Fruit fly (Drosophila melanogaster) whole organism, embryonic: ENCODE results near the gene mop.
A peak's percentile ranks its signal among the peaks of the same experiment; 100 is the strongest.

Experiments
- ATbp ChIP-seq: fragments of 200-800 bp; sonication (Bioruptor generic); optimal IDR thresholded peaks from 2 replicates; lab custom pipeline; 2017; ENCODE audit warnings: missing biosample characterization, mild to moderate bottlenecking, missing genetic modification characterization, missing genetic modification reagents
- BtbVII ChIP-seq: fragments of 200-800 bp; sonication (Bioruptor generic); optimal IDR thresholded peaks from 3 replicates; lab custom pipeline; 2017; ENCODE audit warnings: missing biosample characterization, mild to moderate bottlenecking, missing genetic modification characterization
- Bteb2 ChIP-seq: fragments of 200-800 bp; sonication (Bioruptor generic); optimal IDR thresholded peaks from 2 replicates; lab custom pipeline; 2016; ENCODE audit warnings: missing biosample characterization, missing genetic modification characterization
- CG10267 ChIP-seq: fragments of 200-800 bp; sonication (Bioruptor generic); optimal IDR thresholded peaks from 2 replicates; lab custom pipeline; 2018; ENCODE audit warnings: missing biosample characterization, mild to moderate bottlenecking, missing genetic modification characterization, moderate library complexity
- CG10654 ChIP-seq: fragments of 200-800 bp; sonication (Bioruptor generic); optimal IDR thresholded peaks from 2 replicates; lab custom pipeline; 2016; ENCODE audit warnings: missing biosample characterization, missing genetic modification characterization
- CG10979 ChIP-seq: fragments of 200-800 bp; sonication (Bioruptor generic); optimal IDR thresholded peaks from 2 replicates; lab custom pipeline; 2018; ENCODE audit warnings: missing biosample characterization, mild to moderate bottlenecking, missing genetic modification characterization, moderate library complexity
- CG12236 ChIP-seq: fragments of 200-800 bp; sonication (Bioruptor generic); optimal IDR thresholded peaks from 2 replicates; lab custom pipeline; 2016; ENCODE audit warnings: missing biosample characterization, missing genetic modification characterization
- CG12659 ChIP-seq: fragments of 200-800 bp; sonication (Bioruptor generic); optimal IDR thresholded peaks from 3 replicates; lab custom pipeline; 2017; ENCODE audit warnings: mild to moderate bottlenecking, missing biosample characterization, missing genetic modification reagents, missing genetic modification characterization
- CG12744 ChIP-seq: fragments of 200-800 bp; sonication (Bioruptor generic); optimal IDR thresholded peaks from 2 replicates; lab custom pipeline; 2016; ENCODE audit warnings: missing biosample characterization, missing genetic modification characterization
- CG13775 ChIP-seq: fragments of 200-800 bp; sonication (Bioruptor generic); optimal IDR thresholded peaks from 3 replicates; lab custom pipeline; 2017; ENCODE audit warnings: missing biosample characterization, mild to moderate bottlenecking, missing genetic modification characterization
- CG15269 ChIP-seq: fragments of 200-800 bp; sonication (Bioruptor generic); optimal IDR thresholded peaks from 2 replicates; lab custom pipeline; 2018; ENCODE audit warnings: missing biosample characterization, mild to moderate bottlenecking, missing genetic modification characterization, moderate library complexity
- CG15514 ChIP-seq: fragments of 200-800 bp; sonication (Bioruptor generic); optimal IDR thresholded peaks from 3 replicates; lab custom pipeline; 2017; ENCODE audit warnings: missing biosample characterization, missing genetic modification characterization, mild to moderate bottlenecking, moderate library complexity, missing genetic modification reagents
- CG16779 ChIP-seq: fragments of 200-800 bp; sonication (Bioruptor generic); IDR thresholded peaks from 2 replicates; pipeline ENCODE4 v1.3.6; 2022; ENCODE audit warnings: missing biosample characterization, missing genetic modification characterization
- CG16813 ChIP-seq: fragments of 200-800 bp; sonication (Bioruptor generic); IDR thresholded peaks from 3 replicates; pipeline ENCODE4 v1.3.6; 2022; ENCODE audit warnings: missing biosample characterization, missing genetic modification characterization; ENCODE audit not compliant: partially characterized antibody
- CG17829 ChIP-seq: fragments of 200-800 bp; optimal IDR thresholded peaks from 2 replicates; lab custom pipeline; 2019; ENCODE audit warnings: missing biosample characterization, mild to moderate bottlenecking, missing genetic modification characterization, moderate library complexity
- CG2129 ChIP-seq: fragments of 200-800 bp; sonication (Bioruptor generic); IDR thresholded peaks from 2 replicates; pipeline ENCODE4 v1.3.6; 2022; ENCODE audit warnings: missing biosample characterization, missing genetic modification characterization; ENCODE audit not compliant: partially characterized antibody
- CG4820 ChIP-seq: fragments of 200-800 bp; sonication (Bioruptor generic); optimal IDR thresholded peaks from 3 replicates; lab custom pipeline; 2016; ENCODE audit warnings: missing biosample characterization, missing genetic modification characterization
- CG6254 ChIP-seq: fragments of 200-800 bp; sonication (Bioruptor generic); optimal IDR thresholded peaks from 3 replicates; lab custom pipeline; 2017; ENCODE audit warnings: mild to moderate bottlenecking, missing biosample characterization, missing genetic modification reagents, missing genetic modification characterization
- CG7357 ChIP-seq: fragments of 200-800 bp; sonication (Bioruptor generic); IDR thresholded peaks from 3 replicates; pipeline ENCODE4 v1.3.6; 2022; ENCODE audit warnings: missing biosample characterization, missing genetic modification characterization
- CG7556 ChIP-seq: fragments of 200-800 bp; sonication (Bioruptor generic); optimal IDR thresholded peaks from 2 replicates; lab custom pipeline; 2017; ENCODE audit warnings: missing biosample characterization, mild to moderate bottlenecking, missing genetic modification characterization
- CG8290 ChIP-seq, 3 experiments: fragments of 200-800 bp; sonication (Bioruptor generic); optimal IDR thresholded peaks; 2 replicates each; lab custom pipeline; 2016 to 2019; ENCODE audit warnings: missing biosample characterization in 3 of 3, missing genetic modification characterization in 3 of 3, mild to moderate bottlenecking in 2 of 3, moderate library complexity in 1 of 3
- CkIIα-i1 ChIP-seq: fragments of 200-800 bp; sonication (Bioruptor generic); IDR thresholded peaks from 2 replicates; pipeline ENCODE4 v1.3.6; 2022; ENCODE audit warnings: missing biosample characterization, missing genetic modification characterization
- Fer1 ChIP-seq: fragments of 200-800 bp; sonication (Bioruptor generic); optimal IDR thresholded peaks from 2 replicates; lab custom pipeline; 2017; ENCODE audit warnings: missing biosample characterization, mild to moderate bottlenecking, missing genetic modification characterization
- Gsc ChIP-seq: fragments of 200-800 bp; sonication (Bioruptor generic); IDR thresholded peaks from 2 replicates; pipeline ENCODE4 v1.3.6; 2022; ENCODE audit warnings: missing biosample characterization, missing genetic modification characterization
- HLHmδ ChIP-seq: fragments of 200-800 bp; sonication (Bioruptor generic); optimal IDR thresholded peaks from 2 replicates; lab custom pipeline; 2018; ENCODE audit warnings: missing biosample characterization, mild to moderate bottlenecking, missing genetic modification characterization, moderate library complexity
- Hmr ChIP-seq: fragments of 200-800 bp; sonication (Bioruptor generic); optimal IDR thresholded peaks from 3 replicates; lab custom pipeline; 2017; ENCODE audit warnings: mild to moderate bottlenecking, missing biosample characterization, missing genetic modification reagents, missing genetic modification characterization
- Hmx ChIP-seq: fragments of 200-800 bp; sonication (Bioruptor generic); optimal IDR thresholded peaks from 2 replicates; lab custom pipeline; 2016; ENCODE audit warnings: missing biosample characterization, missing genetic modification characterization
- Lim3 ChIP-seq: fragments of 200-800 bp; sonication (Bioruptor generic); IDR thresholded peaks from 2 replicates; pipeline ENCODE4 v1.3.6; 2022; ENCODE audit warnings: missing biosample characterization, missing genetic modification characterization
- Mad ChIP-seq: fragments of 200-800 bp; sonication (Bioruptor generic); optimal IDR thresholded peaks from 2 replicates; lab custom pipeline; 2016; ENCODE audit warnings: missing biosample characterization, missing genetic modification characterization
- NC2β ChIP-seq: fragments of 200-800 bp; sonication (Bioruptor generic); optimal IDR thresholded peaks from 2 replicates; lab custom pipeline; 2016; ENCODE audit warnings: missing biosample characterization, missing genetic modification characterization
- NK7.1 ChIP-seq: fragments of 200-800 bp; sonication (Bioruptor generic); optimal IDR thresholded peaks from 3 replicates; lab custom pipeline; 2016; ENCODE audit warnings: missing biosample characterization, missing genetic modification characterization
- Rfx ChIP-seq: fragments of 200-800 bp; sonication (Bioruptor generic); IDR thresholded peaks from 2 replicates; pipeline ENCODE4 v1.3.6; 2022; ENCODE audit warnings: missing biosample characterization, missing genetic modification characterization
- Sry-β ChIP-seq: fragments of 200-800 bp; sonication (Bioruptor generic); optimal IDR thresholded peaks from 2 replicates; lab custom pipeline; 2018; ENCODE audit warnings: missing biosample characterization, mild to moderate bottlenecking, missing genetic modification characterization, moderate library complexity
- Usf ChIP-seq: fragments of 200-800 bp; sonication (Bioruptor generic); optimal IDR thresholded peaks from 2 replicates; lab custom pipeline; 2017; ENCODE audit warnings: missing genotype, missing biosample characterization, missing genetic modification characterization
- az2 ChIP-seq: fragments of 200-800 bp; sonication (Bioruptor generic); optimal IDR thresholded peaks from 3 replicates; lab custom pipeline; 2016; ENCODE audit warnings: missing biosample characterization, missing genetic modification characterization
- chif ChIP-seq, 2 experiments: fragments of 200-800 bp; sonication (Bioruptor generic); optimal IDR thresholded peaks; 3 replicates each; lab custom pipeline; 2016; ENCODE audit warnings: missing biosample characterization in 2 of 2, missing genetic modification characterization in 2 of 2
- crol ChIP-seq: fragments of 200-800 bp; sonication (Bioruptor generic); IDR thresholded peaks from 2 replicates; pipeline ENCODE4 v1.3.6; 2022; ENCODE audit warnings: missing biosample characterization, missing genetic modification characterization
- crp ChIP-seq, 2 experiments: fragments of 200-800 bp; sonication (Bioruptor generic); optimal IDR thresholded peaks; 2 replicates in 1 of 2; 3 replicates in 1 of 2; lab custom pipeline; 2017; ENCODE audit warnings: missing biosample characterization in 2 of 2, missing genetic modification characterization in 2 of 2, mild to moderate bottlenecking in 1 of 2, moderate library complexity in 1 of 2
- ems ChIP-seq: fragments of 200-800 bp; sonication (Bioruptor generic); optimal IDR thresholded peaks from 3 replicates; lab custom pipeline; 2016; ENCODE audit warnings: missing biosample characterization, missing genetic modification characterization
- fd3F ChIP-seq: fragments of 200-800 bp; sonication (Bioruptor generic); optimal IDR thresholded peaks from 2 replicates; lab custom pipeline; 2018; ENCODE audit warnings: missing biosample characterization, mild to moderate bottlenecking, missing genetic modification characterization, moderate library complexity
- gce ChIP-seq: fragments of 200-800 bp; sonication (Bioruptor generic); IDR thresholded peaks from 3 replicates; pipeline ENCODE4 v1.3.6; 2022; ENCODE audit warnings: missing biosample characterization, missing genetic modification characterization
- pan ChIP-seq, 4 experiments: fragments of >200 bp in 3 of 4; fragments of 200-800 bp in 1 of 4; sonication (Bioruptor generic) in 1 of 4; optimal IDR thresholded peaks in 3 of 4; IDR thresholded peaks in 1 of 4; 2 replicates each; pipeline versions ENCODE4 v1.3.6 to Lab custom; 2017 to 2022; ENCODE audit warnings: missing biosample characterization in 2 of 4, missing genetic modification characterization in 2 of 4, mixed read lengths in 1 of 4
- pfk ChIP-seq: fragments of 200-800 bp; sonication (Bioruptor generic); optimal IDR thresholded peaks from 2 replicates; lab custom pipeline; 2018; ENCODE audit warnings: missing biosample characterization, mild to moderate bottlenecking, missing genetic modification characterization, moderate library complexity
- run ChIP-seq: fragments of 200-800 bp; sonication (Bioruptor generic); optimal IDR thresholded peaks from 3 replicates; lab custom pipeline; 2018; ENCODE audit warnings: missing biosample characterization, mild to moderate bottlenecking, missing genetic modification characterization
- sisA ChIP-seq: fragments of 200-800 bp; sonication (Bioruptor generic); IDR thresholded peaks from 2 replicates; pipeline ENCODE4 v1.3.6; 2022; ENCODE audit warnings: missing biosample characterization, missing genetic modification characterization
- stc ChIP-seq: fragments of 200-800 bp; sonication (Bioruptor generic); IDR thresholded peaks from 2 replicates; pipeline ENCODE4 v1.3.6; 2022; ENCODE audit warnings: missing biosample characterization, missing genetic modification characterization
- z ChIP-seq: fragments of 200-800 bp; sonication (Bioruptor generic); IDR thresholded peaks from 3 replicates; pipeline ENCODE4 v1.3.6; 2022; ENCODE audit warnings: missing biosample characterization, missing genetic modification characterization
- zen ChIP-seq: fragments of 200-800 bp; sonication (Bioruptor generic); optimal IDR thresholded peaks from 3 replicates; lab custom pipeline; 2018; ENCODE audit warnings: missing biosample characterization, mild to moderate bottlenecking, missing genetic modification characterization, moderate library complexity

Gene mop

dm6 chr3L:14759984-14760626, 15.8 kb downstream of the mop start (continued):
- TF ChIP-seq CG7357, result no peak; the same call in 2 of the 3 replicates
- peak; percentile 62 for TF ChIP-seq Rfx (GFP tag; lab: Robert Waterston, UW)
- peak; percentile 63 for TF ChIP-seq ems
- TF ChIP-seq Hmx (GFP tag; lab: Kevin White, UChicago), result peak; percentile 21
- TF ChIP-seq pan (optimal IDR thresholded peaks at IDR 0.05; lab: Kevin White, UChicago), result no peak
- TF ChIP-seq pan (GFP tag; optimal IDR thresholded peaks at IDR 0.05 in 1 of 2, IDR thresholded peaks at IDR 0.05 in 1 of 2), result peak in 1 of 2 experiments; percentile 70
- peak; percentile 19 for TF ChIP-seq Usf (GFP tag; lab: Kevin White, UChicago)
- peak; percentile 14 for TF ChIP-seq CG12744 (GFP tag; lab: Kevin White, UChicago)
- TF ChIP-seq CkIIα-i1 (GFP tag; lab: Robert Waterston, UW), result no peak
- TF ChIP-seq CG13775 (GFP tag; lab: Kevin White, UChicago), result peak; percentile 57
- peak; percentile 53 for TF ChIP-seq NC2β (GFP tag; lab: Kevin White, UChicago)
- no peak for TF ChIP-seq CG16813 (GFP tag; lab: Robert Waterston, UW)
- peak; percentile 73 for TF ChIP-seq stc (GFP tag; lab: Robert Waterston, UW)
- peak; percentile 47 for TF ChIP-seq CG7556 (GFP tag; lab: Kevin White, UChicago)
- TF ChIP-seq z (GFP tag; lab: Robert Waterston, UW), result peak; percentile 90
- TF ChIP-seq fd3F, result peak; percentile 61
- peak; percentile 41 for TF ChIP-seq BtbVII (GFP tag; lab: Kevin White, UChicago)
- TF ChIP-seq NK7.1 (GFP tag; lab: Kevin White, UChicago), result peak; percentile 30
- TF ChIP-seq CG2129 (GFP tag; lab: Robert Waterston, UW), result no peak
- peak; percentile 71 for TF ChIP-seq az2 (GFP tag; lab: Kevin White, UChicago)
- peak; percentile 22 for TF ChIP-seq CG12236 (GFP tag; lab: Kevin White, UChicago)
- peak; percentile 66 for TF ChIP-seq ATbp (GFP tag; lab: Kevin White, UChicago)
- TF ChIP-seq CG12659 (GFP tag; lab: Kevin White, UChicago), result peak; percentile 73
- peak; percentile 39; the same call in 1 of the 3 replicates for TF ChIP-seq gce
- TF ChIP-seq Lim3 (GFP tag; lab: Robert Waterston, UW), result no peak
- TF ChIP-seq CG6254 (GFP tag; lab: Kevin White, UChicago), result peak; percentile 56
- no peak for TF ChIP-seq Sry-β (GFP tag; lab: Kevin White, UChicago)
- 0 out of 2 replicates have a peak, but pooled peaks have one; percentile 56 for TF ChIP-seq CG16779 (GFP tag; lab: Robert Waterston, UW)
- TF ChIP-seq CG8290 (GFP tag; optimal IDR thresholded peaks at IDR 0.05; lab: Kevin White, UChicago), result peak; percentile 2
- peak in 1 of 2 experiments; percentile 64 for TF ChIP-seq CG8290 (tag; optimal IDR thresholded peaks at IDR 0.05; lab: Kevin White, UChicago)
- TF ChIP-seq Bteb2, result peak; percentile 50
- peak in 1 of 2 experiments; percentile 35 for TF ChIP-seq crp (GFP tag; optimal IDR thresholded peaks at IDR 0.05; lab: Kevin White, UChicago)
- no peak for TF ChIP-seq run (tag; lab: Kevin White, UChicago)
- peak; percentile 28 for TF ChIP-seq Mad (GFP tag; lab: Kevin White, UChicago)
- TF ChIP-seq pfk (GFP tag; lab: Kevin White, UChicago), result no peak
- TF ChIP-seq CG4820 (GFP tag; lab: Kevin White, UChicago), result peak; percentile 49
- peak; percentile 72 for TF ChIP-seq Hmr
- peak; percentile 50 for TF ChIP-seq CG10267 (tag; lab: Kevin White, UChicago)
- peak; percentile 75 for TF ChIP-seq CG10979 (tag; lab: Kevin White, UChicago)
- peak; percentile 38 for TF ChIP-seq CG17829 (tag; lab: Kevin White, UChicago)
- TF ChIP-seq crol, result peak; percentile 99
- TF ChIP-seq zen (tag; lab: Kevin White, UChicago), result peak; percentile 33
- TF ChIP-seq CG15269 (tag; lab: Kevin White, UChicago), result peak; percentile 77
- peak; percentile 61 to 63 for TF ChIP-seq chif (GFP tag; optimal IDR thresholded peaks at IDR 0.05; lab: Kevin White, UChicago)
- TF ChIP-seq Fer1 (GFP tag; lab: Kevin White, UChicago), result peak; percentile 68
- TF ChIP-seq CG15514, result peak; percentile 36
- TF ChIP-seq HLHmδ (GFP tag; lab: Kevin White, UChicago), result no peak
- TF ChIP-seq sisA, result peak; percentile 71
- peak; percentile 68 for TF ChIP-seq CG10654
- TF ChIP-seq Gsc (GFP tag; lab: Robert Waterston, UW), result no peak
